Worm (Caenorhabditis elegans) whole organism, L3 larva: ENCODE data around the gene Y55F3C.9.

ENCODE experiments used
- nhr-237 ChIP-seq: fragments of 150-350 bp; optimal IDR thresholded peaks from 2 replicates; lab custom pipeline; 2014; ENCODE audit warnings: missing biosample characterization, missing genetic modification characterization
- unc-62 ChIP-seq: fragments of 150-350 bp; sonication (generic microtip); optimal IDR thresholded peaks from 4 replicates; lab custom pipeline; 2014; ENCODE audit warnings: missing biosample characterization, missing genetic modification reagents, missing genetic modification characterization

DNA sequence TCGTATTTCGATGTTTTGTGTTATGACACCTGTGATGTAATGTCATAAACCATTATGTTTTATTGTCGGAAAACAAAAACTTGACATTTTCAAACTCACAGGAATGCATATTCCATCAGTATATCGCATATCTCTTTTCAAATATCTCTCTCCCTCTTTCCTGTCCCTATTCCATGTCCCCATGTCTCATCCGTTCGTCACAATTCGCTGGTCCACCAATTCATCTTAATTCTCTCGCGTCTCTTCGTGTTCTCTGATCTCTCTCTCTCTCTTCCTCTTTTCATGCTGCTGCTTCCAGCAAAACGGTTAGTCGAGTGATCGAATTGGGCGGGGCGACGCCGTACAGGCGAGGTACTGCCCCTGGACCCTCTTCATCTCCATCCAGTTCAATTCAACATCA is 13.8 kb upstream of the Y55F3C.9 start:
- TF ChIP-seq unc-62 (GFP tag; lab: Kevin White, UChicago) (no peak), nhr-237 (tag; lab: Kevin White, UChicago) (no peak)
